Fruit fly (Drosophila melanogaster) whole organism, pupa: ENCODE results near the gene Iris.

Experiments
- CG14655 ChIP-seq: fragments of 200-800 bp; sonication (Bioruptor generic); optimal IDR thresholded peaks from 3 replicates; lab custom pipeline; 2017; ENCODE audit warnings: mild to moderate bottlenecking, missing biosample characterization, missing genetic modification reagents, missing genetic modification characterization
- CG4496 ChIP-seq: fragments of 200-800 bp; sonication (Bioruptor generic); IDR thresholded peaks from 3 replicates; pipeline ENCODE4 v1.3.6; 2022; ENCODE audit warnings: missing biosample characterization, missing genetic modification characterization
- D1 ChIP-seq: fragments of 200-800 bp; sonication (Bioruptor generic); optimal IDR thresholded peaks from 2 replicates; lab custom pipeline; 2018; ENCODE audit warnings: missing biosample characterization, mild to moderate bottlenecking, missing genetic modification characterization, moderate library complexity
- Pif1A ChIP-seq: fragments of 200-800 bp; sonication (Bioruptor generic); optimal IDR thresholded peaks from 3 replicates; lab custom pipeline; 2016; ENCODE audit warnings: missing biosample characterization, missing genetic modification characterization
- Pif1B ChIP-seq: fragments of 200-800 bp; sonication (Bioruptor generic); optimal IDR thresholded peaks from 3 replicates; lab custom pipeline; 2016; ENCODE audit warnings: missing biosample characterization, missing genetic modification characterization

DNA sequence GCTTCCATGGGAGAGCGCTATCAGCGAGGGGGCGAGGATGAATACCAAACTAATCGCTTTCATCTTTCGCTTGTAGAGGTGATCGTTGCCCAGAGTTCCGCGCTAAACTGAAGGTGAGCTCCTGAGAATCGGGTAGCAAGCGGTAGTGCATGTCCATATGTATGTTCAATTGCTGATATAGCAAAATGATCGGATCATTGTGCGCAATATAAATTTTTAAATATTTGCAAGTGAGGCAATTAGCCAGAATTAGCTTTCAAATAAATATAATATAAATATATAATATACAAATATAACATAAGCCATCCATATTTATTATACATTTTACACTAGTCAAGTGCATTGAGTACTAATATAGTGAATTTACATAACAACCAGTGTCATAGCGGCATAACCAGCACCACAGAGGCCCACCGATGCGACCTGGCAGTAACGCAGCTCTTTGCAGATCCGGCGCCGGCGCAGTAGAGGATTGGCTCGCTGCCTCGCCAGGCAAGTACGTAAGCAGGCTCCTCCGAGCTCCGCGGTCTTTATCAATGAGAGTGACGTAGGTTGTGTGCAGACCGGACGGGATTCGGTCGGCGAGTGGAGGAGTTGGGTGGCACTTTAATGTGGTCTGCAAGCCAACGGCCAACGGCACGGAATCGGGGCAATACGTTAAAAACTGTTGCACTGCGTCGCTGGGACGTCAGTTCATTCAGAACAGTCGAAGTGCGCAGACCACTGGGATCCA lies at the start of gene Iris, which contains the start of gene CG4577:
- TF ChIP-seq CG14655 (GFP tag; lab: Kevin White, UChicago) (no peak), Pif1A (GFP tag; lab: Kevin White, UChicago) (no peak), CG4496 (GFP tag; lab: Robert Waterston, UW) (no peak), D1 (no peak), Pif1B (GFP tag; lab: Kevin White, UChicago) (no peak)
